Worm (Caenorhabditis elegans) whole organism, late embryonic: ENCODE data around the gene Y44A6D.5.

Experiments used
- ceh-14 ChIP-seq: sonication (generic microtip); optimal IDR thresholded peaks from 2 replicates; lab custom pipeline; 2016; ENCODE audit warnings: missing genotype, missing genetic modification characterization, missing compliant biosample characterization
- ceh-34 ChIP-seq: sonication (generic microtip); optimal IDR thresholded peaks from 2 replicates; lab custom pipeline; 2016; ENCODE audit warnings: mild to moderate bottlenecking, missing genetic modification characterization, missing compliant biosample characterization
- nfya-1 ChIP-seq: sonication (generic microtip); optimal IDR thresholded peaks from 2 replicates; lab custom pipeline; 2017; ENCODE audit warnings: missing genetic modification characterization, mild to moderate bottlenecking, missing compliant biosample characterization, antibody characterized with exemption, moderate library complexity
- sox-4 ChIP-seq: sonication (generic microtip); optimal IDR thresholded peaks from 2 replicates; lab custom pipeline; 2017; ENCODE audit warnings: mild to moderate bottlenecking, missing genetic modification characterization, inconsistent platforms, missing compliant biosample characterization

- no peak for TF ChIP-seq ceh-14 (tag; lab: Kevin White, UChicago)
- no peak for TF ChIP-seq nfya-1
- no peak for TF ChIP-seq ceh-34
- TF ChIP-seq sox-4 (tag; lab: Kevin White, UChicago), result no peak
Measured at ce11 chrV:20824962-20825609, 22.3 kb upstream of the Y44A6D.5 start, which contains the start of the genes gcy-22 and grl-14.
